Worm (Caenorhabditis elegans) whole organism, L3 larva: ENCODE data around the gene Y37D8A.26.

Experiments
- R02D3.7 ChIP-seq: fragments of 150-350 bp; optimal IDR thresholded peaks from 2 replicates; lab custom pipeline; 2014; ENCODE audit warnings: missing biosample characterization, missing genetic modification characterization
- ZK546.5 ChIP-seq: sonication (generic microtip); optimal IDR thresholded peaks from 2 replicates; lab custom pipeline; 2017; ENCODE audit warnings: missing biosample characterization, missing genetic modification characterization
- ama-1 ChIP-seq: fragments of 150-350 bp; optimal IDR thresholded peaks from 2 replicates; lab custom pipeline; 2018
- ceh-16 ChIP-seq: sonication (generic microtip); optimal IDR thresholded peaks from 2 replicates; lab custom pipeline; 2017; ENCODE audit warnings: missing biosample characterization, missing genetic modification characterization
- ceh-28 ChIP-seq: fragments of 150-350 bp; optimal IDR thresholded peaks from 2 replicates; lab custom pipeline; 2014; ENCODE audit warnings: missing biosample characterization, missing genetic modification reagents, missing genetic modification characterization
- ceh-82 ChIP-seq: fragments of 150-350 bp; optimal IDR thresholded peaks from 2 replicates; lab custom pipeline; 2014; ENCODE audit warnings: missing biosample characterization, missing genetic modification characterization
- ceh-9 ChIP-seq: sonication (generic microtip); optimal IDR thresholded peaks from 2 replicates; lab custom pipeline; 2018; ENCODE audit warnings: missing biosample characterization, missing genetic modification characterization
- daf-12 ChIP-seq: fragments of 150-350 bp; optimal IDR thresholded peaks from 2 replicates; lab custom pipeline; 2014; ENCODE audit warnings: missing biosample characterization, missing genetic modification reagents, missing genetic modification characterization
- egl-27 ChIP-seq: sonication (generic microtip); optimal IDR thresholded peaks from 4 replicates; lab custom pipeline; 2017; ENCODE audit warnings: missing biosample characterization, missing genetic modification reagents, missing genetic modification characterization
- egl-5 ChIP-seq: fragments of 150-350 bp; optimal IDR thresholded peaks from 2 replicates; lab custom pipeline; 2017; ENCODE audit warnings: missing biosample characterization, missing genetic modification reagents, missing genetic modification characterization, inconsistent platforms
- elt-1 ChIP-seq: fragments of 150-350 bp; optimal IDR thresholded peaks from 2 replicates; lab custom pipeline; 2014; ENCODE audit warnings: missing biosample characterization, missing genetic modification characterization
- elt-3 ChIP-seq, 3 experiments: fragments of 150-350 bp in 1 of 3; sonication (generic microtip) in 2 of 3; optimal IDR thresholded peaks; 2 replicates in 2 of 3; 4 replicates in 1 of 3; lab custom pipeline; 2014 to 2017; ENCODE audit warnings: missing biosample characterization in 3 of 3, missing genetic modification characterization in 3 of 3
- eor-1 ChIP-seq, 2 experiments: fragments of 150-350 bp; optimal IDR thresholded peaks; 2 replicates each; lab custom pipeline; 2014 to 2018; ENCODE audit warnings: missing biosample characterization in 2 of 2, missing genetic modification characterization in 2 of 2
- fkh-10 ChIP-seq: sonication (generic microtip); optimal IDR thresholded peaks from 2 replicates; lab custom pipeline; 2017; ENCODE audit warnings: missing biosample characterization, missing genetic modification reagents, missing genetic modification characterization
- fkh-2 ChIP-seq: fragments of 150-350 bp; optimal IDR thresholded peaks from 2 replicates; lab custom pipeline; 2014; ENCODE audit warnings: missing biosample characterization, missing genetic modification reagents, missing genetic modification characterization
- fos-1 ChIP-seq: fragments of 150-350 bp; optimal IDR thresholded peaks from 2 replicates; lab custom pipeline; 2014; ENCODE audit warnings: missing biosample characterization, missing genetic modification characterization
- hmg-11 ChIP-seq: sonication (generic microtip); optimal IDR thresholded peaks from 2 replicates; lab custom pipeline; 2016; ENCODE audit warnings: missing genetic modification characterization, missing compliant biosample characterization
- jun-1 ChIP-seq: fragments of 150-350 bp; optimal IDR thresholded peaks from 2 replicates; lab custom pipeline; 2014; ENCODE audit warnings: missing biosample characterization, missing genetic modification reagents, missing genetic modification characterization
- lin-15B ChIP-seq: fragments of 150-350 bp; optimal IDR thresholded peaks from 2 replicates; lab custom pipeline; 2014; ENCODE audit warnings: missing biosample characterization, missing genetic modification characterization
- lin-39 ChIP-seq: fragments of 150-350 bp; optimal IDR thresholded peaks from 2 replicates; lab custom pipeline; 2018; ENCODE audit warnings: missing biosample characterization, missing genetic modification reagents, missing genetic modification characterization
- lsy-12 ChIP-seq: sonication (generic microtip); optimal IDR thresholded peaks from 2 replicates; lab custom pipeline; 2016; ENCODE audit warnings: mild to moderate bottlenecking, missing genetic modification characterization, missing compliant biosample characterization
- mdl-1 ChIP-seq: fragments of 150-350 bp; optimal IDR thresholded peaks from 2 replicates; lab custom pipeline; 2014; ENCODE audit warnings: missing biosample characterization, missing genetic modification characterization
- mml-1 ChIP-seq: fragments of 150-350 bp; sonication (generic microtip); optimal IDR thresholded peaks from 3 replicates; lab custom pipeline; 2014; ENCODE audit warnings: missing biosample characterization, missing genetic modification characterization
- nfya-1 ChIP-seq: sonication (generic microtip); optimal IDR thresholded peaks from 2 replicates; lab custom pipeline; 2017; ENCODE audit warnings: missing genetic modification characterization, mild to moderate bottlenecking, missing compliant biosample characterization, antibody characterized with exemption, moderate library complexity; ENCODE audit not compliant: insufficient read depth
- nhr-11 ChIP-seq: fragments of 150-350 bp; optimal IDR thresholded peaks from 2 replicates; lab custom pipeline; 2014; ENCODE audit warnings: missing biosample characterization, missing genetic modification characterization
- nhr-12 ChIP-seq: fragments of 150-350 bp; optimal IDR thresholded peaks from 2 replicates; lab custom pipeline; 2014; ENCODE audit warnings: missing biosample characterization, missing genetic modification characterization
- nhr-237 ChIP-seq: fragments of 150-350 bp; optimal IDR thresholded peaks from 2 replicates; lab custom pipeline; 2014; ENCODE audit warnings: missing biosample characterization, missing genetic modification characterization
- nhr-25 ChIP-seq: sonication (generic microtip); optimal IDR thresholded peaks from 2 replicates; lab custom pipeline; 2017; ENCODE audit warnings: missing biosample characterization, missing genetic modification characterization
- nhr-28 ChIP-seq: fragments of 150-350 bp; optimal IDR thresholded peaks from 2 replicates; lab custom pipeline; 2014; ENCODE audit warnings: missing biosample characterization, missing genetic modification characterization
- nhr-43 ChIP-seq: sonication (generic microtip); optimal IDR thresholded peaks from 2 replicates; lab custom pipeline; 2016; ENCODE audit warnings: mild to moderate bottlenecking, missing genetic modification characterization, missing compliant biosample characterization; ENCODE audit not compliant: poor library complexity, severe bottlenecking
- nhr-67 ChIP-seq: fragments of 150-350 bp; optimal IDR thresholded peaks from 2 replicates; lab custom pipeline; 2014; ENCODE audit warnings: missing biosample characterization, missing genetic modification characterization
- nhr-76 ChIP-seq: fragments of 150-350 bp; sonication (generic microtip); optimal IDR thresholded peaks from 5 replicates; lab custom pipeline; 2014; ENCODE audit warnings: missing biosample characterization, missing genetic modification characterization
- nhr-77 ChIP-seq: fragments of 150-350 bp; optimal IDR thresholded peaks from 2 replicates; lab custom pipeline; 2014; ENCODE audit warnings: missing biosample characterization, missing genetic modification characterization
- pha-4 ChIP-seq: fragments of 150-350 bp; optimal IDR thresholded peaks from 2 replicates; lab custom pipeline; 2014; ENCODE audit warnings: missing biosample characterization, missing genetic modification reagents, missing genetic modification characterization
- pqm-1 ChIP-seq: fragments of 150-350 bp; optimal IDR thresholded peaks from 2 replicates; lab custom pipeline; 2017; ENCODE audit warnings: missing biosample characterization, missing genetic modification characterization, inconsistent platforms
- sea-2 ChIP-seq: fragments of 150-350 bp; sonication (generic microtip); optimal IDR thresholded peaks from 4 replicates; lab custom pipeline; 2014; ENCODE audit warnings: missing biosample characterization, missing genetic modification reagents, missing genetic modification characterization
- skn-1 ChIP-seq: fragments of 150-350 bp; optimal IDR thresholded peaks from 2 replicates; lab custom pipeline; 2014; ENCODE audit warnings: missing biosample characterization, missing genetic modification characterization
- tbx-2 ChIP-seq: sonication (generic microtip); optimal IDR thresholded peaks from 2 replicates; lab custom pipeline; 2016; ENCODE audit warnings: mild to moderate bottlenecking, missing genetic modification characterization, missing compliant biosample characterization
- unc-39 ChIP-seq: sonication (generic microtip); optimal IDR thresholded peaks from 4 replicates; lab custom pipeline; 2017; ENCODE audit warnings: missing biosample characterization, missing genetic modification characterization
- unc-62 ChIP-seq: fragments of 150-350 bp; sonication (generic microtip); optimal IDR thresholded peaks from 4 replicates; lab custom pipeline; 2014; ENCODE audit warnings: missing biosample characterization, missing genetic modification reagents, missing genetic modification characterization
- zag-1 ChIP-seq: fragments of 150-350 bp; optimal IDR thresholded peaks from 2 replicates; lab custom pipeline; 2014; ENCODE audit warnings: missing biosample characterization, missing genetic modification characterization
- ztf-11 ChIP-seq: fragments of 150-350 bp; optimal IDR thresholded peaks from 2 replicates; lab custom pipeline; 2014; ENCODE audit warnings: missing biosample characterization, missing genetic modification characterization
- ztf-4 ChIP-seq: fragments of 150-350 bp; optimal IDR thresholded peaks from 2 replicates; lab custom pipeline; 2014; ENCODE audit warnings: missing biosample characterization, missing genetic modification characterization

The Y37D8A.26 gene

ce11 chrIII:12819909-12820308 is 36.6 kb downstream of the Y37D8A.26 start, which contains the start of the genes Y37D8A.2 and Y37D8A.25:
Gene Y37D8A.2 (plus strand): TSS chrIII:12820193.
Gene Y37D8A.25 (minus strand): TSS chrIII:12820253.
- TF ChIP-seq elt-3 (tag; optimal IDR thresholded peaks at IDR 0.05; lab: Kevin White, UChicago) (no peak), nfya-1 (peak; percentile 8)
- TF ChIP-seq, all 47 proteins: peak for 1

- TF ChIP-seq elt-1 (tag; lab: Kevin White, UChicago) (no peak), eor-1 (tag; optimal IDR thresholded peaks at IDR 0.05; lab: Kevin White, UChicago) (no peak), nfya-1 (no peak), sea-2 (no peak), ZK546.5 (no peak), mdl-1 (tag; lab: Kevin White, UChicago) (no peak), nhr-67 (tag; lab: Kevin White, UChicago) (no peak), tbx-2 (no peak), egl-27 (tag; lab: Kevin White, UChicago) (no peak), R02D3.7 (tag; lab: Kevin White, UChicago) (no peak), fkh-2 (no peak), daf-12 (tag; lab: Kevin White, UChicago) (no peak), lin-15B (tag; lab: Kevin White, UChicago) (no peak), unc-39 (tag; lab: Kevin White, UChicago) (no peak), unc-62 (GFP tag; lab: Kevin White, UChicago) (no peak), fos-1 (tag; lab: Kevin White, UChicago) (no peak), elt-3 (tag; optimal IDR thresholded peaks at IDR 0.05; lab: Kevin White, UChicago) (no peak), hmg-11 (tag; lab: Kevin White, UChicago) (no peak), pqm-1 (tag; lab: Kevin White, UChicago) (no peak), mml-1 (tag; lab: Kevin White, UChicago) (no peak)
Measured at ce11 chrIII:12819148-12819547, 37.4 kb downstream of the Y37D8A.26 start.

ce11 chrIII:12818050-12818738 is 38.3 kb downstream of the Y37D8A.26 start, which contains the start of gene arx-5:
Gene arx-5 (minus strand): TSS chrIII:12818100.
- TF ChIP-seq nhr-237 (tag; lab: Kevin White, UChicago) (no peak), fkh-10 (GFP tag; lab: Kevin White, UChicago) (no peak), elt-1 (tag; lab: Kevin White, UChicago) (no peak), nhr-12 (tag; lab: Kevin White, UChicago) (no peak), unc-62 (GFP tag; lab: Kevin White, UChicago) (no peak), egl-5 (tag; lab: Kevin White, UChicago) (no peak), fos-1 (tag; lab: Kevin White, UChicago) (no peak), lin-39 (tag; lab: Kevin White, UChicago) (no peak), pqm-1 (tag; lab: Kevin White, UChicago) (no peak), lin-15B (tag; lab: Kevin White, UChicago) (peak; percentile 46), sea-2 (no peak), nfya-1 (peak; percentile 38), tbx-2 (no peak), nhr-11 (no peak), nhr-67 (tag; lab: Kevin White, UChicago) (no peak), nhr-76 (tag; lab: Kevin White, UChicago) (no peak), ztf-4 (no peak), R02D3.7 (tag; lab: Kevin White, UChicago) (peak; percentile 88), skn-1 (tag; lab: Kevin White, UChicago) (no peak), nhr-43 (no peak), hmg-11 (tag; lab: Kevin White, UChicago) (peak; percentile 6), nhr-25 (tag; lab: Kevin White, UChicago) (no peak), nhr-77 (tag; lab: Kevin White, UChicago) (no peak), ztf-11 (tag; lab: Kevin White, UChicago) (no peak), mdl-1 (tag; lab: Kevin White, UChicago) (no peak), elt-3 (tag; optimal IDR thresholded peaks at IDR 0.05; lab: Kevin White, UChicago) (no peak), daf-12 (tag; lab: Kevin White, UChicago) (no peak), ama-1 (no peak), unc-39 (tag; lab: Kevin White, UChicago) (no peak), eor-1 (tag; optimal IDR thresholded peaks at IDR 0.05; lab: Kevin White, UChicago) (no peak), ceh-28 (tag; lab: Kevin White, UChicago) (no peak), fkh-2 (no peak), lsy-12 (tag; lab: Kevin White, UChicago) (no peak), pha-4 (tag; lab: Kevin White, UChicago) (peak; percentile 62), egl-27 (tag; lab: Kevin White, UChicago) (no peak), ceh-9 (tag; lab: Kevin White, UChicago) (no peak), nhr-28 (tag; lab: Kevin White, UChicago) (no peak), zag-1 (tag; lab: Kevin White, UChicago) (no peak), ceh-82 (tag; lab: Kevin White, UChicago) (no peak), ceh-16 (tag; lab: Kevin White, UChicago) (no peak), jun-1 (tag; lab: Kevin White, UChicago) (no peak)
